Worm (Caenorhabditis elegans) whole organism, L1 larva: ENCODE data around the gene F11D11.6.

Source experiments
- C04F5.9 ChIP-seq: sonication (generic microtip); optimal IDR thresholded peaks from 2 replicates; lab custom pipeline; 2016; ENCODE audit warnings: missing genetic modification characterization, missing compliant biosample characterization
- C34B4.2 ChIP-seq: sonication (generic microtip); optimal IDR thresholded peaks from 2 replicates; lab custom pipeline; 2017; ENCODE audit warnings: mild to moderate bottlenecking, missing genetic modification characterization, missing compliant biosample characterization
- aha-1 ChIP-seq: fragments of 150-350 bp; optimal IDR thresholded peaks from 2 replicates; lab custom pipeline; 2014; ENCODE audit warnings: missing biosample characterization, missing genetic modification characterization
- alr-1 ChIP-seq: fragments of 200-800 bp; sonication (Bioruptor generic); optimal IDR thresholded peaks from 2 replicates; lab custom pipeline; 2018; ENCODE audit warnings: borderline replicate concordance, mild to moderate bottlenecking, missing genetic modification characterization, missing compliant biosample characterization
- ama-1 ChIP-seq: fragments of 150-350 bp; optimal IDR thresholded peaks from 2 replicates; lab custom pipeline; 2014
- ceh-63 ChIP-seq: fragments of 200-800 bp; sonication (Bioruptor generic); optimal IDR thresholded peaks from 2 replicates; lab custom pipeline; 2018; ENCODE audit warnings: mild to moderate bottlenecking, missing genetic modification characterization, missing compliant biosample characterization
- ceh-8 ChIP-seq: fragments of 200-800 bp; sonication (Bioruptor generic); optimal IDR thresholded peaks from 2 replicates; lab custom pipeline; 2018; ENCODE audit warnings: mild to moderate bottlenecking, missing genetic modification characterization, moderate library complexity, missing compliant biosample characterization
- ceh-82 ChIP-seq, 3 experiments: fragments of 150-350 bp in 1 of 3; sonication (generic microtip) in 2 of 3; optimal IDR thresholded peaks; 2 replicates each; lab custom pipeline; 2014 to 2017; ENCODE audit warnings: missing biosample characterization in 3 of 3, missing genetic modification characterization in 3 of 3
- ceh-88 ChIP-seq: fragments of 200-800 bp; sonication (Bioruptor generic); IDR thresholded peaks from 2 replicates; pipeline ENCODE4 v1.3.6; 2022; ENCODE audit warnings: missing genetic modification characterization, missing compliant biosample characterization
- ces-1 ChIP-seq: fragments of 150-350 bp; optimal IDR thresholded peaks from 2 replicates; lab custom pipeline; 2014; ENCODE audit warnings: missing biosample characterization, missing genetic modification reagents, missing genetic modification characterization
- dpl-1 ChIP-seq, 3 experiments: fragments of 150-350 bp in 2 of 3; sonication (generic microtip) in 1 of 3; optimal IDR thresholded peaks; 2 replicates each; lab custom pipeline; 2014 to 2017; ENCODE audit warnings: missing biosample characterization in 3 of 3, missing genetic modification characterization in 3 of 3, missing genetic modification reagents in 3 of 3
- dsc-1 ChIP-seq: sonication (generic microtip); optimal IDR thresholded peaks from 2 replicates; lab custom pipeline; 2016; ENCODE audit warnings: mild to moderate bottlenecking, missing genetic modification characterization, missing compliant biosample characterization
- efl-1 ChIP-seq, 4 experiments: fragments of 150-350 bp; optimal IDR thresholded peaks in 3 of 4; peaks in 1 of 4; 1 replicate in 1 of 4; 2 replicates in 3 of 4; lab custom pipeline; 2014; ENCODE audit warnings: missing biosample characterization in 2 of 4, missing genetic modification characterization in 2 of 4, missing genetic modification reagents in 2 of 4
- egl-13 ChIP-seq: sonication (generic microtip); optimal IDR thresholded peaks from 2 replicates; lab custom pipeline; 2016; ENCODE audit warnings: missing genotype, missing genetic modification reagents, missing genetic modification characterization, missing compliant biosample characterization
- egl-27 ChIP-seq, 2 experiments: fragments of 150-350 bp in 1 of 2; sonication (generic microtip); optimal IDR thresholded peaks; 3 replicates each; lab custom pipeline; 2017 to 2018; ENCODE audit warnings: missing biosample characterization in 2 of 2, missing genetic modification characterization in 2 of 2, missing genetic modification reagents in 2 of 2
- elt-2 ChIP-seq: sonication (generic microtip); optimal IDR thresholded peaks from 2 replicates; lab custom pipeline; 2016; ENCODE audit warnings: missing genetic modification characterization, mild to moderate bottlenecking, inconsistent platforms, missing compliant biosample characterization, missing genetic modification reagents
- elt-3 ChIP-seq, 6 experiments: fragments of 150-350 bp in 1 of 6; sonication (generic microtip); optimal IDR thresholded peaks; 2 replicates each; lab custom pipeline; 2017 to 2018; ENCODE audit warnings: missing biosample characterization in 6 of 6, missing genetic modification characterization in 6 of 6, inconsistent platforms in 1 of 6
- fkh-10 ChIP-seq: sonication (generic microtip); optimal IDR thresholded peaks from 2 replicates; lab custom pipeline; 2017; ENCODE audit warnings: missing biosample characterization, missing genetic modification reagents, missing genetic modification characterization
- fkh-8 ChIP-seq: sonication (generic microtip); optimal IDR thresholded peaks from 2 replicates; lab custom pipeline; 2016; ENCODE audit warnings: mild to moderate bottlenecking, missing genetic modification characterization, missing compliant biosample characterization
- fos-1 ChIP-seq: fragments of 150-350 bp; optimal IDR thresholded peaks from 2 replicates; lab custom pipeline; 2014; ENCODE audit warnings: missing biosample characterization, missing genetic modification characterization
- grh-1 ChIP-seq: fragments of 200-800 bp; sonication (Bioruptor generic); IDR thresholded peaks from 2 replicates; pipeline ENCODE4 v1.3.6; 2022; ENCODE audit warnings: missing genetic modification reagents, missing genetic modification characterization, missing compliant biosample characterization
- hlh-4 ChIP-seq: sonication (generic microtip); optimal IDR thresholded peaks from 2 replicates; lab custom pipeline; 2016; ENCODE audit warnings: mild to moderate bottlenecking, missing genetic modification characterization, missing compliant biosample characterization
- lin-13 ChIP-seq: fragments of 150-350 bp; optimal IDR thresholded peaks from 2 replicates; lab custom pipeline; 2014; ENCODE audit warnings: missing biosample characterization, missing genetic modification reagents, missing genetic modification characterization
- lin-14 ChIP-seq: fragments of 200-800 bp; sonication (Bioruptor generic); optimal IDR thresholded peaks from 2 replicates; lab custom pipeline; 2018; ENCODE audit warnings: mild to moderate bottlenecking, missing genetic modification characterization, moderate library complexity, missing compliant biosample characterization
- lin-15B ChIP-seq: fragments of 150-350 bp; sonication (generic microtip); optimal IDR thresholded peaks from 3 replicates; lab custom pipeline; 2014; ENCODE audit warnings: missing biosample characterization, missing genetic modification characterization
- mab-9 ChIP-seq: fragments of 200-800 bp; sonication (Bioruptor generic); IDR thresholded peaks from 2 replicates; pipeline ENCODE4 v1.3.6; 2022; ENCODE audit warnings: missing genetic modification reagents, missing genetic modification characterization, missing compliant biosample characterization
- mef-2 ChIP-seq: fragments of 150-350 bp; optimal IDR thresholded peaks from 2 replicates; lab custom pipeline; 2014; ENCODE audit warnings: missing biosample characterization, missing genetic modification characterization
- nhr-20 ChIP-seq: sonication (generic microtip); optimal IDR thresholded peaks from 2 replicates; lab custom pipeline; 2016; ENCODE audit warnings: mild to moderate bottlenecking, missing genetic modification characterization, missing compliant biosample characterization
- nhr-237 ChIP-seq: fragments of 150-350 bp; optimal IDR thresholded peaks from 2 replicates; lab custom pipeline; 2014; ENCODE audit warnings: missing biosample characterization, missing genetic modification characterization
- nhr-85 ChIP-seq: sonication (generic microtip); peaks from one replicate; lab custom pipeline; 2016; ENCODE audit warnings: missing genetic modification characterization, inconsistent platforms, missing compliant biosample characterization
- nhr-90 ChIP-seq: sonication (generic microtip); optimal IDR thresholded peaks from 2 replicates; lab custom pipeline; 2016; ENCODE audit warnings: mild to moderate bottlenecking, missing genetic modification characterization, missing compliant biosample characterization; ENCODE audit not compliant: poor library complexity
- pag-3 ChIP-seq: sonication (generic microtip); optimal IDR thresholded peaks from 2 replicates; lab custom pipeline; 2017; ENCODE audit warnings: missing genetic modification characterization, mild to moderate bottlenecking, missing compliant biosample characterization, antibody characterized with exemption, borderline replicate concordance; ENCODE audit not compliant: insufficient read depth
- rnt-1 ChIP-seq: sonication (generic microtip); optimal IDR thresholded peaks from 2 replicates; lab custom pipeline; 2016; ENCODE audit warnings: mild to moderate bottlenecking, missing genetic modification characterization, moderate library complexity, missing compliant biosample characterization
- sox-4 ChIP-seq: sonication (generic microtip); optimal IDR thresholded peaks from 2 replicates; lab custom pipeline; 2016; ENCODE audit warnings: missing genetic modification characterization, missing compliant biosample characterization
- sptf-1 ChIP-seq: fragments of 150-350 bp; optimal IDR thresholded peaks from 2 replicates; lab custom pipeline; 2014; ENCODE audit warnings: missing biosample characterization, missing genetic modification characterization
- swsn-7 ChIP-seq: sonication (generic microtip); optimal IDR thresholded peaks from 2 replicates; lab custom pipeline; 2016; ENCODE audit warnings: missing genetic modification characterization, missing compliant biosample characterization
- tbx-2 ChIP-seq: sonication (generic microtip); optimal IDR thresholded peaks from 2 replicates; lab custom pipeline; 2016; ENCODE audit warnings: missing genetic modification characterization, missing compliant biosample characterization
- tlp-1 ChIP-seq: fragments of 150-350 bp; optimal IDR thresholded peaks from 2 replicates; lab custom pipeline; 2014; ENCODE audit warnings: missing biosample characterization, missing genetic modification characterization
- unc-130 ChIP-seq: fragments of 150-350 bp; optimal IDR thresholded peaks from 2 replicates; lab custom pipeline; 2017; ENCODE audit warnings: missing biosample characterization, missing genetic modification characterization, inconsistent platforms
- unc-30 ChIP-seq: sonication (generic microtip); optimal IDR thresholded peaks from 2 replicates; lab custom pipeline; 2017; ENCODE audit warnings: missing biosample characterization, missing genetic modification characterization
- unc-86 ChIP-seq: sonication (generic microtip); optimal IDR thresholded peaks from 2 replicates; lab custom pipeline; 2016; ENCODE audit warnings: missing genetic modification characterization, missing compliant biosample characterization
- unc-98 ChIP-seq: fragments of 200-800 bp; sonication (Bioruptor generic); IDR thresholded peaks from 2 replicates; pipeline ENCODE4 v1.3.6; 2022; ENCODE audit warnings: missing genetic modification characterization, missing compliant biosample characterization
- vab-15 ChIP-seq: sonication (generic microtip); optimal IDR thresholded peaks from 2 replicates; lab custom pipeline; 2017; ENCODE audit warnings: missing genotype, mild to moderate bottlenecking, missing genetic modification characterization, missing compliant biosample characterization
- zip-4 ChIP-seq: fragments of 200-800 bp; sonication (Bioruptor generic); optimal IDR thresholded peaks from 2 replicates; lab custom pipeline; 2018; ENCODE audit warnings: mild to moderate bottlenecking, missing genetic modification characterization, moderate library complexity, missing compliant biosample characterization
- ztf-11 ChIP-seq, 2 experiments: sonication (generic microtip); optimal IDR thresholded peaks; 2 replicates each; lab custom pipeline; 2016 to 2017; ENCODE audit warnings: missing genetic modification characterization in 2 of 2, missing biosample characterization in 1 of 2, missing compliant biosample characterization in 1 of 2

Gene F11D11.6

ce11 chrV:18725858-18726257 is 27.1 kb downstream of the F11D11.6 start:
- no peak for TF ChIP-seq fos-1
- TF ChIP-seq mab-9, result no peak
- TF ChIP-seq lin-14, result no peak
- TF ChIP-seq ces-1, result no peak
- no peak for TF ChIP-seq elt-3 (tag; optimal IDR thresholded peaks at IDR 0.05; lab: Kevin White, UChicago)
- TF ChIP-seq efl-1 (optimal IDR thresholded peaks at IDR 0.05; lab: Kevin White, UChicago), result peak; percentile 0 to 10
- no peak for TF ChIP-seq efl-1 (GFP tag; optimal IDR thresholded peaks at IDR 0.05 in 1 of 2; lab: Kevin White, UChicago)
- no peak for TF ChIP-seq dsc-1 (tag; lab: Kevin White, UChicago)
- TF ChIP-seq unc-86 (tag; lab: Kevin White, UChicago), result peak; percentile 14
- no peak for TF ChIP-seq unc-130 (tag; lab: Kevin White, UChicago)
- no peak for TF ChIP-seq aha-1
- TF ChIP-seq fkh-10 (GFP tag; lab: Kevin White, UChicago), result peak; percentile 23
- peak; percentile 32 for TF ChIP-seq fkh-8 (tag; lab: Kevin White, UChicago)
- no peak for TF ChIP-seq tlp-1 (tag; lab: Kevin White, UChicago)
- peak in 1 of 3 experiments; percentile 44 for TF ChIP-seq ceh-82 (tag; optimal IDR thresholded peaks at IDR 0.05; lab: Kevin White, UChicago)
- TF ChIP-seq ceh-88 (GFP tag; lab: Robert Waterston, UW), result no peak
- no peak for TF ChIP-seq nhr-85 (tag; lab: Kevin White, UChicago)

ce11 chrV:18724810-18725209 is 28.1 kb downstream of the F11D11.6 start:
- TF ChIP-seq ztf-11 (tag; optimal IDR thresholded peaks at IDR 0.05; lab: Kevin White, UChicago) (peak in 1 of 2 experiments; percentile 10), ceh-63 (GFP tag; lab: Kevin White, UChicago) (peak; percentile 10)

ce11 chrV:18724076-18724475 is 28.9 kb downstream of the F11D11.6 start:
- TF ChIP-seq alr-1 (tag; lab: Kevin White, UChicago) (peak; percentile 97), rnt-1 (tag; lab: Kevin White, UChicago) (no peak)

- TF ChIP-seq ceh-88 (GFP tag; lab: Robert Waterston, UW) (no peak), elt-2 (tag; lab: Kevin White, UChicago) (peak; percentile 35), sptf-1 (tag; lab: Kevin White, UChicago) (no peak), fos-1 (peak; percentile 75), elt-3 (tag; optimal IDR thresholded peaks at IDR 0.05; lab: Kevin White, UChicago) (peak in 1 of 6 experiments; percentile 38), C34B4.2 (tag; lab: Kevin White, UChicago) (no peak), nhr-237 (tag; lab: Kevin White, UChicago) (peak; percentile 80), vab-15 (tag; lab: Kevin White, UChicago) (no peak), aha-1 (no peak), unc-130 (tag; lab: Kevin White, UChicago) (no peak), tbx-2 (peak; percentile 93), pag-3 (no peak), mef-2 (tag; lab: Kevin White, UChicago) (no peak), sox-4 (tag; lab: Kevin White, UChicago) (peak; percentile 37), C04F5.9 (tag; lab: Kevin White, UChicago) (no peak), hlh-4 (no peak), lin-13 (GFP tag; lab: Kevin White, UChicago) (peak; percentile 57), lin-15B (peak; percentile 25), egl-27 (tag; optimal IDR thresholded peaks at IDR 0.05; lab: Kevin White, UChicago) (peak in 1 of 2 experiments; percentile 64), nhr-90 (tag; lab: Kevin White, UChicago) (peak; percentile 85), alr-1 (tag; lab: Kevin White, UChicago) (no peak), ceh-8 (no peak), egl-13 (no peak), ztf-11 (tag; optimal IDR thresholded peaks at IDR 0.05; lab: Kevin White, UChicago) (peak in 1 of 2 experiments; percentile 72), ama-1 (lab: Kevin White, UChicago) (no peak), swsn-7 (tag; lab: Kevin White, UChicago) (peak; percentile 95), ces-1 (no peak), unc-30 (no peak), grh-1 (peak; percentile 72), nhr-85 (tag; lab: Kevin White, UChicago) (peak; percentile 94), zip-4 (no peak), dpl-1 (GFP tag; optimal IDR thresholded peaks at IDR 0.05; lab: Kevin White, UChicago) (peak; percentile 66 to 78 (median 73)), nhr-20 (tag; lab: Kevin White, UChicago) (peak; percentile 78), unc-98 (GFP tag; lab: Robert Waterston, UW) (no peak)
Observed at ce11 chrV:18723604-18724003, 29.3 kb downstream of the F11D11.6 start.
